Worm (Caenorhabditis elegans) whole organism, young adult: ENCODE data around the gene nas-29.

ENCODE experiments used
- D2030.7 ChIP-seq: fragments of 200-800 bp; sonication (Bioruptor generic); IDR thresholded peaks from 2 replicates; pipeline ENCODE4 v1.3.6; 2022; ENCODE audit warnings: missing genetic modification reagents, missing genetic modification characterization, missing compliant biosample characterization
- egl-18 ChIP-seq: fragments of 200-800 bp; sonication (Bioruptor generic); IDR thresholded peaks from 2 replicates; pipeline ENCODE4 v1.3.6; 2022; ENCODE audit warnings: missing genetic modification reagents, missing genetic modification characterization, missing compliant biosample characterization
- him-1 ChIP-seq: sonication (generic microtip); optimal IDR thresholded peaks from 2 replicates; lab custom pipeline; 2016; ENCODE audit warnings: missing genotype, missing genetic modification reagents, missing genetic modification characterization, missing compliant biosample characterization
- let-526 ChIP-seq: fragments of 200-800 bp; sonication (Bioruptor generic); IDR thresholded peaks from 2 replicates; pipeline ENCODE4 v1.3.6; 2022; ENCODE audit warnings: missing genetic modification reagents, missing genetic modification characterization, missing compliant biosample characterization
- lsl-1 ChIP-seq: fragments of 200-800 bp; sonication (Bioruptor generic); optimal IDR thresholded peaks from 2 replicates; lab custom pipeline; 2018; ENCODE audit warnings: mild to moderate bottlenecking, missing genetic modification characterization, moderate library complexity, missing compliant biosample characterization
- pha-4 ChIP-seq: fragments of 150-350 bp; sonication (generic microtip); optimal IDR thresholded peaks from 2 replicates; lab custom pipeline; 2014; ENCODE audit warnings: missing biosample characterization, missing genetic modification reagents, missing genetic modification characterization
- rcor-1 ChIP-seq: fragments of 200-800 bp; sonication (Bioruptor generic); IDR thresholded peaks from 2 replicates; pipeline ENCODE4 v1.3.6; 2022; ENCODE audit warnings: missing genetic modification reagents, missing genetic modification characterization, missing compliant biosample characterization
- unc-62 ChIP-seq: fragments of 150-350 bp; optimal IDR thresholded peaks from 2 replicates; lab custom pipeline; 2014; ENCODE audit warnings: missing biosample characterization, missing genetic modification reagents, missing genetic modification characterization
- ztf-22 ChIP-seq: fragments of 200-800 bp; sonication (Bioruptor generic); optimal IDR thresholded peaks from 2 replicates; lab custom pipeline; 2018; ENCODE audit warnings: mild to moderate bottlenecking, missing genetic modification characterization, moderate library complexity, missing compliant biosample characterization

- TF ChIP-seq ztf-22 (GFP tag; lab: Kevin White, UChicago) (no peak), rcor-1 (no peak), pha-4 (tag; lab: Kevin White, UChicago) (no peak), him-1 (tag; lab: Kevin White, UChicago) (no peak), egl-18 (GFP tag; lab: Robert Waterston, UW) (no peak), lsl-1 (GFP tag; lab: Kevin White, UChicago) (no peak), unc-62 (GFP tag; lab: Kevin White, UChicago) (no peak), let-526 (GFP tag; lab: Robert Waterston, UW) (no peak), D2030.7 (GFP tag; lab: Robert Waterston, UW) (no peak)
These were observed 12.7 kb upstream of the nas-29 start, which contains the start of gene srb-12 for ce11 chrII:5154540-5154939.
